Worm (Caenorhabditis elegans) whole organism, L4 larva: Measurements from ENCODE around the gene cest-33.

ENCODE experiments used
- daf-19 ChIP-seq: fragments of 200-800 bp; sonication (Bioruptor generic); conservative IDR thresholded peaks from 2 replicates; pipeline ENCODE4 v1.3.6; 2022; ENCODE audit warnings: missing genetic modification characterization, missing compliant biosample characterization
- fos-1 ChIP-seq: fragments of 150-350 bp; optimal IDR thresholded peaks from 2 replicates; lab custom pipeline; 2014; ENCODE audit warnings: missing biosample characterization, missing genetic modification characterization
- hlh-11 ChIP-seq: fragments of 200-800 bp; sonication (Bioruptor generic); optimal IDR thresholded peaks from 2 replicates; lab custom pipeline; 2018; ENCODE audit warnings: mild to moderate bottlenecking, missing genetic modification characterization, missing compliant biosample characterization
- nhr-102 ChIP-seq: sonication (generic microtip); optimal IDR thresholded peaks from 2 replicates; lab custom pipeline; 2016; ENCODE audit warnings: mild to moderate bottlenecking, missing genetic modification characterization, moderate library complexity, missing compliant biosample characterization
- nhr-6 ChIP-seq: fragments of 150-350 bp; optimal IDR thresholded peaks from 2 replicates; lab custom pipeline; 2014; ENCODE audit warnings: missing biosample characterization, missing genetic modification characterization
- unc-62 ChIP-seq, 3 experiments: fragments of 150-350 bp in 1 of 3; sonication (generic microtip); optimal IDR thresholded peaks in 2 of 3; peaks in 1 of 3; 1 replicate in 1 of 3; 2 replicates in 2 of 3; lab custom pipeline; 2014 to 2017; ENCODE audit warnings: missing biosample characterization in 3 of 3, missing genetic modification characterization in 3 of 3, missing genetic modification reagents in 3 of 3, missing genotype in 1 of 3

DNA sequence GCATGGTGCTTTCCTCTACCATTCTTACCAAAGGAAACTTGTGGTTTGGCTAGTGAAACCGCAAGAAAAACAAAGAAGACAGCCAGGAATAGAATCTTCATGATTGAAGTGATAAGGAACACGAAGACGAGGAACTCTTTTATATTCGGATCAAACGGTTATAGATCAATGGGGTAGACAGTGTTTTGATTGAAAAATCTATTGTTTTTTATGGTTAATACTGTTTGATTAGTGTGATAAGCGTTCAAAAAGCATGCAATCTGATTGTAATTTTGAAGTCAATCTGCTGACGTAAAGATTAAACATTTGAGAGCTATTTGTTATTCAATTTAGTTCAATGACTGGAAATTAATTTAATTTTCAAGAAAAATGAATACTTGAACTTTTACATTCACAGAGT lies 24.2 kb upstream of the cest-33 start, which contains the start of gene F57F4.2:
- TF ChIP-seq hlh-11 (no peak), nhr-6 (no peak), daf-19 (GFP tag; lab: Robert Waterston, UW) (no peak), unc-62 (GFP tag; optimal IDR thresholded peaks at IDR 0.05 in 1 of 2; lab: Kevin White, UChicago) (no peak), unc-62 (tag; optimal IDR thresholded peaks at IDR 0.05; lab: Kevin White, UChicago) (no peak), fos-1 (no peak), nhr-102 (no peak)
